Worm (Caenorhabditis elegans) whole organism, L2 larva: Measurements from ENCODE around the gene snr-5.

Experiments used
- R02D3.7 ChIP-seq: fragments of 150-350 bp; optimal IDR thresholded peaks from 2 replicates; lab custom pipeline; 2014; ENCODE audit warnings: missing biosample characterization, missing genetic modification characterization
- nhr-6 ChIP-seq: fragments of 150-350 bp; optimal IDR thresholded peaks from 2 replicates; lab custom pipeline; 2014; ENCODE audit warnings: missing biosample characterization, missing genetic modification characterization
- ztf-4 ChIP-seq: fragments of 150-350 bp; optimal IDR thresholded peaks from 2 replicates; lab custom pipeline; 2014; ENCODE audit warnings: missing biosample characterization, missing genetic modification characterization

DNA sequence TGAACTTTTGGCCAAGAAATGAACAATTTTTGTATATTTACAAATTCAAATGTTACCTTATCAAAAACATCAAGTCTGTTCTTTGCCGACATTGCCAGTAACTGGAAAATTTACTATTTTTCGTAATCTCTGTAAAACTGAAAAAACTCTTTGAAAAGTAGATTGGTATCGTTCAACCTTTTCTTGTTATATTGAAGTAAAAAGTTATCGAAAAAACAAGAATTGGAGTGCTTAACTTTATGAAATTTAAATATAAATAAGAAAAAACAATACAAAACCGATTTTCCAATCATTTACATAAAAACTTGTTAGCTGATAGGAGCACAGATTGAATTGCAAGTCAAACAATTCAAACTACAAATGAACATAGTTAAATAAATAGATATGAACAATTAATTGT is 23.0 kb downstream of the snr-5 start, which contains the start of gene ZK688.11:
- TF ChIP-seq R02D3.7 (tag; lab: Kevin White, UChicago) = no peak
- no peak for TF ChIP-seq nhr-6 (tag; lab: Kevin White, UChicago)
- TF ChIP-seq ztf-4 = no peak
